Fruit fly (Drosophila melanogaster) whole organism, prepupa: ENCODE data around the gene CG31528.

Source experiments
- Blimp-1 ChIP-seq: fragments of 200-800 bp; sonication (Bioruptor generic); optimal IDR thresholded peaks from 3 replicates; lab custom pipeline; 2017; ENCODE audit warnings: missing biosample characterization, missing genetic modification characterization, mild to moderate bottlenecking, moderate library complexity, missing genetic modification reagents
- CG10631 ChIP-seq: fragments of 200-800 bp; sonication (Bioruptor generic); optimal IDR thresholded peaks from 2 replicates; lab custom pipeline; 2016; ENCODE audit warnings: missing biosample characterization, missing genetic modification characterization
- CG10669 ChIP-seq: fragments of 200-800 bp; sonication (Bioruptor generic); optimal IDR thresholded peaks from 3 replicates; lab custom pipeline; 2018; ENCODE audit warnings: missing biosample characterization, mild to moderate bottlenecking, missing genetic modification characterization, moderate library complexity
- CG11762 ChIP-seq: fragments of 200-800 bp; sonication (Bioruptor generic); optimal IDR thresholded peaks from 3 replicates; lab custom pipeline; 2016; ENCODE audit warnings: missing biosample characterization, missing genetic modification characterization; ENCODE audit not compliant: insufficient read depth
- CG11902 ChIP-seq: fragments of 200-800 bp; sonication (Bioruptor generic); optimal IDR thresholded peaks from 3 replicates; lab custom pipeline; 2016; ENCODE audit warnings: missing biosample characterization, missing genetic modification characterization
- CG16779 ChIP-seq: fragments of 200-800 bp; sonication (Bioruptor generic); optimal IDR thresholded peaks from 3 replicates; lab custom pipeline; 2017; ENCODE audit warnings: missing biosample characterization, mild to moderate bottlenecking, missing genetic modification characterization
- CG3032 ChIP-seq: fragments of 200-800 bp; optimal IDR thresholded peaks from 2 replicates; lab custom pipeline; 2019; ENCODE audit warnings: missing biosample characterization, mild to moderate bottlenecking, missing genetic modification characterization, moderate library complexity
- CG31627 ChIP-seq: fragments of 200-800 bp; sonication (Bioruptor generic); optimal IDR thresholded peaks from 3 replicates; lab custom pipeline; 2016; ENCODE audit warnings: missing biosample characterization, missing genetic modification characterization
- CG32006 ChIP-seq: fragments of 200-800 bp; sonication (Bioruptor generic); optimal IDR thresholded peaks from 3 replicates; lab custom pipeline; 2017; ENCODE audit warnings: missing biosample characterization, mild to moderate bottlenecking, missing genetic modification characterization
- CG3919 ChIP-seq: fragments of 200-800 bp; sonication (Bioruptor generic); optimal IDR thresholded peaks from 3 replicates; lab custom pipeline; 2016; ENCODE audit warnings: missing biosample characterization, missing genetic modification characterization
- CG4318 ChIP-seq: fragments of 200-800 bp; sonication (Bioruptor generic); optimal IDR thresholded peaks from 3 replicates; lab custom pipeline; 2017; ENCODE audit warnings: missing biosample characterization, mild to moderate bottlenecking, missing genetic modification characterization
- CG6163 ChIP-seq: fragments of 200-800 bp; sonication (Bioruptor generic); IDR thresholded peaks from 3 replicates; pipeline ENCODE4 v1.3.6; 2022; ENCODE audit warnings: missing biosample characterization, missing genetic modification characterization
- CG6792 ChIP-seq: fragments of 200-800 bp; sonication (Bioruptor generic); optimal IDR thresholded peaks from 3 replicates; lab custom pipeline; 2016; ENCODE audit warnings: missing biosample characterization, missing genetic modification characterization
- CG9139 ChIP-seq: fragments of 200-800 bp; sonication (Bioruptor generic); optimal IDR thresholded peaks from 3 replicates; lab custom pipeline; 2017; ENCODE audit warnings: missing biosample characterization, mild to moderate bottlenecking, missing genetic modification characterization
- Eip78C ChIP-seq: fragments of 200-800 bp; sonication (Bioruptor generic); peaks from one replicate; lab custom pipeline; 2016; ENCODE audit warnings: missing biosample characterization, missing genetic modification characterization
- Eip93F ChIP-seq: fragments of 200-800 bp; sonication (Bioruptor generic); optimal IDR thresholded peaks from 2 replicates; lab custom pipeline; 2016; ENCODE audit warnings: missing biosample characterization, mild to moderate bottlenecking, missing genetic modification characterization
- Gug ChIP-seq: fragments of 200-800 bp; sonication (Bioruptor generic); IDR thresholded peaks from 2 replicates; pipeline ENCODE4 v1.3.6; 2022; ENCODE audit warnings: missing biosample characterization, missing genetic modification characterization
- Hr38 ChIP-seq: sonication (Bioruptor generic); optimal IDR thresholded peaks from 2 replicates; lab custom pipeline; 2016; ENCODE audit warnings: missing biosample characterization, missing genetic modification characterization
- Hr39 ChIP-seq: fragments of 200-800 bp; sonication (Bioruptor generic); optimal IDR thresholded peaks from 2 replicates; lab custom pipeline; 2016; ENCODE audit warnings: missing biosample characterization, missing genetic modification characterization
- Met ChIP-seq: fragments of 200-800 bp; sonication (Bioruptor generic); optimal IDR thresholded peaks from 3 replicates; lab custom pipeline; 2016; ENCODE audit warnings: missing biosample characterization, missing genetic modification characterization
- Sox102F ChIP-seq: fragments of 200-800 bp; sonication (Bioruptor generic); optimal IDR thresholded peaks from 2 replicates; lab custom pipeline; 2016; ENCODE audit warnings: missing biosample characterization, mild to moderate bottlenecking, missing genetic modification characterization
- cyc ChIP-seq: fragments of 200-800 bp; sonication (Bioruptor generic); optimal IDR thresholded peaks from 3 replicates; lab custom pipeline; 2016; ENCODE audit warnings: missing biosample characterization, missing genetic modification characterization
- dac ChIP-seq: fragments of 200-800 bp; sonication (Bioruptor generic); optimal IDR thresholded peaks from 2 replicates; lab custom pipeline; 2017; ENCODE audit warnings: missing biosample characterization, mild to moderate bottlenecking, missing genetic modification characterization
- esn ChIP-seq: fragments of 200-800 bp; sonication (Bioruptor generic); optimal IDR thresholded peaks from 2 replicates; lab custom pipeline; 2016; ENCODE audit warnings: missing biosample characterization, mild to moderate bottlenecking, missing genetic modification characterization, moderate library complexity
- fd85E ChIP-seq: fragments of 200-800 bp; sonication (Bioruptor generic); optimal IDR thresholded peaks from 3 replicates; lab custom pipeline; 2016; ENCODE audit warnings: missing biosample characterization, missing genetic modification characterization
- fkh ChIP-seq: fragments of 200-800 bp; sonication (Bioruptor generic); optimal IDR thresholded peaks from 3 replicates; lab custom pipeline; 2017; ENCODE audit warnings: missing biosample characterization, mild to moderate bottlenecking, missing genetic modification characterization, moderate library complexity
- salr ChIP-seq, 2 experiments: fragments of 200-800 bp; sonication (Bioruptor generic); optimal IDR thresholded peaks; 3 replicates each; lab custom pipeline; 2016 to 2018; ENCODE audit warnings: missing biosample characterization in 2 of 2, missing genetic modification characterization in 2 of 2, mild to moderate bottlenecking in 1 of 2
- spab ChIP-seq: fragments of 200-800 bp; sonication (Bioruptor generic); optimal IDR thresholded peaks from 2 replicates; lab custom pipeline; 2017; ENCODE audit warnings: missing biosample characterization, mild to moderate bottlenecking, missing genetic modification characterization, missing genetic modification reagents
- ss ChIP-seq, 2 experiments: fragments of 200-800 bp; sonication (Bioruptor generic); optimal IDR thresholded peaks; 2 replicates in 1 of 2; 3 replicates in 1 of 2; lab custom pipeline; 2017 to 2018; ENCODE audit warnings: mild to moderate bottlenecking in 2 of 2, missing biosample characterization in 2 of 2, missing genetic modification characterization in 2 of 2, moderate library complexity in 1 of 2
- svp ChIP-seq: fragments of 200-800 bp; sonication (Bioruptor generic); peaks from one replicate; lab custom pipeline; 2016; ENCODE audit warnings: missing biosample characterization, missing genetic modification characterization
- topi ChIP-seq: fragments of 200-800 bp; sonication (Bioruptor generic); optimal IDR thresholded peaks from 3 replicates; lab custom pipeline; 2016; ENCODE audit warnings: missing biosample characterization, missing genetic modification characterization

CG31528 gene

DNA sequence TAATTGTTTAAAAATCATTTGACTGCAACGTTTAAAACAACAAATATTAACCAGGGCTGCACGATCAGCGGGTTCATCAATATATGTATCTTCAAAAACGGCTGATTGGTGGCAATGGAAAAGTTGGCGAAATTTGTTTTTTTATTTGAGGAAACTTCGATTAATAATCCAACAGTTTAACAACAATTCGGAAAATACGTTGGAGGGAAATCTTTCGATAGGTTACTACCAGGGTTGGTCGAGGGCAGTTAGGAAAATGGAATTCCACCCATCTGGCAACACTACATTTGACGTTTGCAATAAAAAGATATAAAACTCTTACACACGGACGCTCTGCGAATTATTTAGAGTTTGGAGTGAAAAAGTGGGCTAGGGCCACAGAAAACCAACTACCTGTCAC is 20.9 kb downstream of the CG31528 start, which contains the start of the genes Lipt2 and CG14650 (continued):
- TF ChIP-seq Sox102F = no peak
- TF ChIP-seq CG11762 (GFP tag; lab: Kevin White, UChicago) = peak; percentile 39
- TF ChIP-seq Blimp-1 (GFP tag; lab: Kevin White, UChicago) = no peak
- no peak for TF ChIP-seq spab (GFP tag; lab: Kevin White, UChicago)
- no peak for TF ChIP-seq Met (GFP tag; lab: Kevin White, UChicago)
- no peak for TF ChIP-seq salr (GFP tag; optimal IDR thresholded peaks at IDR 0.05; lab: Kevin White, UChicago)
- no peak for TF ChIP-seq CG16779
- TF ChIP-seq CG3032 = peak; percentile 60
- TF ChIP-seq CG10669 = no peak
- peak; percentile 79 for TF ChIP-seq esn (GFP tag; lab: Kevin White, UChicago)
- TF ChIP-seq fkh (GFP tag; lab: Kevin White, UChicago) = no peak
- peak; percentile 75 for TF ChIP-seq CG31627 (GFP tag; lab: Kevin White, UChicago)
- no peak for TF ChIP-seq CG10631 (GFP tag; lab: Kevin White, UChicago)
- TF ChIP-seq Eip78C (GFP tag; lab: Kevin White, UChicago) = peak; percentile 82
- no peak for TF ChIP-seq CG9139 (GFP tag; lab: Kevin White, UChicago)
- TF ChIP-seq CG4318 (GFP tag; lab: Kevin White, UChicago) = no peak
- TF ChIP-seq CG11902 (GFP tag; lab: Kevin White, UChicago) = peak; percentile 51
- TF ChIP-seq CG32006 (GFP tag; lab: Kevin White, UChicago) = no peak
- TF ChIP-seq cyc = peak; percentile 59
- no peak for TF ChIP-seq Hr39 (GFP tag; lab: Kevin White, UChicago)
- TF ChIP-seq ss (GFP tag; optimal IDR thresholded peaks at IDR 0.05; lab: Kevin White, UChicago) = no peak
- no peak for TF ChIP-seq dac (GFP tag; lab: Kevin White, UChicago)
- TF ChIP-seq topi (GFP tag; lab: Kevin White, UChicago) = no peak
- TF ChIP-seq CG3919 (GFP tag; lab: Kevin White, UChicago) = peak; percentile 73
- TF ChIP-seq, all 60 proteins: peak for 19

DNA sequence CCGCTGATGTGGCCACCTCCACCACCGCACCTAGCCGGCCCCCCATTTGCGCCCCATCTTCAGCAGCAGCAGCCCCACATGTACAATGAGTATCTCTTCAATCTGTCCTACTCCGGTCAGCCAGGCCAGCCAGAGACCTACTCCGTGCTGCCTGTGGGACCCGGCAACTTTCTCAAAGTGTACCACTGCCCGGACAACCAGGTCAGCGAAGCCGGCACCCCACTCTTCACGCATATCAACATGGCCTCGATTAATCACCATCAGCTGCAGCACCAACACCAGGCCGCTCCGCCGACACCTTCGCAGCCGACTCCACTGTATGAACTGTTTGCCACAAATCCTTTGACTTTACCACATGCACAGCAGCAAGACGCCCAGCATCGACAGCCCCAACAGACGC is 21.6 kb downstream of the CG31528 start:
- TF ChIP-seq CG6792 (GFP tag; lab: Kevin White, UChicago) = no peak
- no peak for TF ChIP-seq Eip93F (GFP tag; lab: Kevin White, UChicago)
- TF ChIP-seq, all 60 proteins: peak for 0

DNA sequence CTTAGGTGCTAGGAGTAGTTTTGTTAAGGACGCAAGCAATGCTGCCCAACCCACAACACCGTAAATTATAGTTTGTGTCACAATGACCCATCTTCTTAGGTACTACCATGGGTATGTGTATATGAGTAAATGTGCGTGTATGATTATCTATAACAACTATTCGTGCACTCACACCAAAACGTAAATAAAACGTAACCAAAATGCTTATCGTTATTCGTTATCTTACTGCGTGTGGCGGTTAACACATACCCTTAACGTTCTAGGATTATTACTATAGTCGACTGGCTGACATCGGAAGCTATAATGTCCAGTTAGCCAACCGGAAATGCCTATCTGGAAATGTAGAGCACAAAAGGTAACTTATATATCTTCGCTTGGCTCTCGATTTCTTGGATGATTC is 28.8 kb downstream of the CG31528 start:
- TF ChIP-seq CG31627 (GFP tag; lab: Kevin White, UChicago) (no peak), Gug (no peak)

DNA sequence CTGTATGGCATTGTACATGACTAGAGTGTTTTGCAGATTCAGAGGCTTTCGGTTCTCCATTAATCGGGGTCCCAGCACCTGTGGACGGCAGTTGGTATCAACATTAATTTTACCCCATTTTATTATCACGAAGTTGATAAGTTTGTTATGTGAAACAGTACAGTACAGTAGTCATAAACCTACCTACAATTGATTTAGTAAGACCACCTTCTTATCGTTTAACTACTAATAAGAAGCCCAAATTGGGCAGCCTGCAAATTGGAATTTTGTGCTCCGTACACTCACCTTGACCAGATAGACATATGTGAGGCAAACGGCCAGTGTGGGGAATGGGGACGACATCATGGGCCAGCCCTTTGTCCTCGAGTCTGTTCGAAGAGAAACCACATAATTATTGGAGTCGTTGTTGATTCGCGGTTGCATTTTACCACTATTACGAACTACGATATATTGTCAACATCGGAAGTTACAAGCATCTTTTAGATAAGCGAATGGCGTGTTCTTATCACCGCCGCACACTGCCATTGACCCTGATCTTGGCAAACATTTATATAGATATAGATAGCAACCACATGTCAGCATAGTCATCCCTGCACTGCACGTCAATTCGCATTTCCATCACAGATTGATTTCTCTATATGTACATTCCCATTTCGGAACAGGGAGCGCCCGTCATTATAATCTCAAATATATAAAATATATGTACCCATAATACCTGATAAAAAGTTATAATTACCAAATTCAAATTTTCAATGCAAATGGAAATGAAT is 30.4 kb downstream of the CG31528 start:
- TF ChIP-seq Hr38 (GFP tag; lab: Kevin White, UChicago) (no peak), esn (GFP tag; lab: Kevin White, UChicago) (no peak), Eip78C (GFP tag; lab: Kevin White, UChicago) (peak; percentile 53), CG9139 (GFP tag; lab: Kevin White, UChicago) (no peak), fkh (GFP tag; lab: Kevin White, UChicago) (peak; percentile 17)

DNA sequence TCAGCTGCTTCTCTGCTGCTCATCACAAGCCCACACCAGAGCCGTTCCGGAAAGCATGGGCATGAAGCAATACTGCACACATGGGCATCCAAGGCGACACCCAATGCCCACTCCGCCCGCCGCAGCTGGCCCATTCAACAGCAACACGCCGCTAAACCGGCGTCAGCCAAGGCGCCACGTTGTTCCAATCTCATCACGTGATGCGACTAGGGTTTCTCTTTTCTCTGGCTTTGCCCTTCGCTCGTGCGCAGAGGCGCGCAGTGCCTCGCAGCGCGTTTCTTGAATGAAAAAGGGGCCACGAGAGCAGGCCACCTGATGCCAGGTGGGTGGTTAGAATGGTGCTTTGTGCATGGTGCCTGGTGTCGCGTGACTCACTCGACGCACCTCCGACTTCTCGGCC is 33.0 kb downstream of the CG31528 start:
- TF ChIP-seq Gug (no peak), CG6163 (GFP tag; lab: Robert Waterston, UW) (no peak), fd85E (GFP tag; lab: Kevin White, UChicago) (no peak), svp (GFP tag; lab: Kevin White, UChicago) (peak; percentile 0), Hr39 (GFP tag; lab: Kevin White, UChicago) (no peak), ss (GFP tag; optimal IDR thresholded peaks at IDR 0.05; lab: Kevin White, UChicago) (peak in 1 of 2 experiments; percentile 17), CG11902 (GFP tag; lab: Kevin White, UChicago) (no peak)
